Fruit fly (Drosophila melanogaster) whole organism, embryonic: Measurements from ENCODE around the gene ND-13A.

ENCODE experiments used
- Asciz ChIP-seq: fragments of 200-800 bp; sonication (Bioruptor generic); optimal IDR thresholded peaks from 2 replicates; lab custom pipeline; 2017; ENCODE audit warnings: missing biosample characterization, mild to moderate bottlenecking, missing genetic modification characterization, missing genetic modification reagents
- Blimp-1 ChIP-seq: fragments of 200-800 bp; sonication (Bioruptor generic); optimal IDR thresholded peaks from 3 replicates; lab custom pipeline; 2018; ENCODE audit warnings: missing biosample characterization, missing genetic modification characterization, mild to moderate bottlenecking, moderate library complexity, missing genetic modification reagents
- CG10267 ChIP-seq: fragments of 200-800 bp; sonication (Bioruptor generic); optimal IDR thresholded peaks from 2 replicates; lab custom pipeline; 2018; ENCODE audit warnings: missing biosample characterization, mild to moderate bottlenecking, missing genetic modification characterization, moderate library complexity
- CG11456 ChIP-seq: fragments of 200-800 bp; sonication (Bioruptor generic); IDR thresholded peaks from 3 replicates; pipeline ENCODE4 v1.3.6; 2022; ENCODE audit warnings: missing biosample characterization, missing genetic modification characterization
- CG12299 ChIP-seq: fragments of 200-800 bp; sonication (Bioruptor generic); optimal IDR thresholded peaks from 2 replicates; lab custom pipeline; 2018; ENCODE audit warnings: missing biosample characterization, mild to moderate bottlenecking, missing genetic modification characterization
- CG13775 ChIP-seq: fragments of 200-800 bp; sonication (Bioruptor generic); optimal IDR thresholded peaks from 3 replicates; lab custom pipeline; 2017; ENCODE audit warnings: missing biosample characterization, mild to moderate bottlenecking, missing genetic modification characterization
- CG14710 ChIP-seq: fragments of 200-800 bp; sonication (Bioruptor generic); optimal IDR thresholded peaks from 3 replicates; lab custom pipeline; 2019; ENCODE audit warnings: missing biosample characterization, mild to moderate bottlenecking, missing genetic modification characterization, moderate library complexity
- CG1603 ChIP-seq: fragments of 200-800 bp; sonication (Bioruptor generic); optimal IDR thresholded peaks from 2 replicates; lab custom pipeline; 2019; ENCODE audit warnings: missing biosample characterization, mild to moderate bottlenecking, missing genetic modification characterization, moderate library complexity
- CG16813 ChIP-seq: fragments of 200-800 bp; sonication (Bioruptor generic); IDR thresholded peaks from 3 replicates; pipeline ENCODE4 v1.3.6; 2022; ENCODE audit warnings: missing biosample characterization, missing genetic modification characterization; ENCODE audit not compliant: partially characterized antibody
- CG17359 ChIP-seq: fragments of 200-800 bp; sonication (Bioruptor generic); optimal IDR thresholded peaks from 3 replicates; lab custom pipeline; 2018; ENCODE audit warnings: missing biosample characterization, mild to moderate bottlenecking, missing genetic modification characterization, moderate library complexity
- CG2116 ChIP-seq: fragments of 200-800 bp; sonication (Bioruptor generic); optimal IDR thresholded peaks from 3 replicates; lab custom pipeline; 2018; ENCODE audit warnings: missing biosample characterization, mild to moderate bottlenecking, missing genetic modification characterization
- CG34422 ChIP-seq: fragments of 200-800 bp; sonication (Bioruptor generic); IDR thresholded peaks from 3 replicates; pipeline ENCODE4 v1.3.6; 2022; ENCODE audit warnings: missing biosample characterization, missing genetic modification characterization
- CG42726 ChIP-seq: fragments of 200-800 bp; sonication (Bioruptor generic); IDR thresholded peaks from 2 replicates; pipeline ENCODE4 v1.3.6; 2022; ENCODE audit warnings: missing biosample characterization, missing genetic modification characterization; ENCODE audit not compliant: partially characterized antibody
- CG4328 ChIP-seq: fragments of 200-800 bp; sonication (Bioruptor generic); optimal IDR thresholded peaks from 3 replicates; lab custom pipeline; 2017; ENCODE audit warnings: missing biosample characterization, missing genetic modification reagents, missing genetic modification characterization
- CG4820 ChIP-seq: fragments of 200-800 bp; sonication (Bioruptor generic); optimal IDR thresholded peaks from 3 replicates; lab custom pipeline; 2016; ENCODE audit warnings: missing biosample characterization, missing genetic modification characterization
- CG7372 ChIP-seq: fragments of 200-800 bp; sonication (Bioruptor generic); IDR thresholded peaks from 2 replicates; pipeline ENCODE4 v1.3.6; 2022; ENCODE audit warnings: missing biosample characterization, missing genetic modification characterization
- CG7556 ChIP-seq: fragments of 200-800 bp; sonication (Bioruptor generic); optimal IDR thresholded peaks from 2 replicates; lab custom pipeline; 2017; ENCODE audit warnings: missing biosample characterization, mild to moderate bottlenecking, missing genetic modification characterization
- CG8290 ChIP-seq, 3 experiments: fragments of 200-800 bp; sonication (Bioruptor generic); optimal IDR thresholded peaks; 2 replicates each; lab custom pipeline; 2016 to 2019; ENCODE audit warnings: missing biosample characterization in 3 of 3, missing genetic modification characterization in 3 of 3, mild to moderate bottlenecking in 2 of 3, moderate library complexity in 1 of 3
- CG8359 ChIP-seq: fragments of 200-800 bp; sonication (Bioruptor generic); optimal IDR thresholded peaks from 2 replicates; lab custom pipeline; 2017; ENCODE audit warnings: missing biosample characterization, mild to moderate bottlenecking, missing genetic modification characterization, borderline replicate concordance
- CG9609 ChIP-seq: fragments of 200-800 bp; sonication (Bioruptor generic); optimal IDR thresholded peaks from 3 replicates; lab custom pipeline; 2016; ENCODE audit warnings: missing biosample characterization, missing genetic modification characterization
- CG9817 ChIP-seq: fragments of 200-800 bp; sonication (Bioruptor generic); optimal IDR thresholded peaks from 2 replicates; lab custom pipeline; 2018; ENCODE audit warnings: missing biosample characterization, mild to moderate bottlenecking, missing genetic modification characterization, moderate library complexity
- CTCF ChIP-seq: fragments of 200-800 bp; sonication (Bioruptor generic); optimal IDR thresholded peaks from 2 replicates; lab custom pipeline; 2017; ENCODE audit warnings: missing biosample characterization, mild to moderate bottlenecking, missing genetic modification characterization, moderate library complexity
- D ChIP-seq, 2 experiments: fragments of 200-800 bp in 1 of 2; fragments of >200 bp in 1 of 2; sonication (Bioruptor generic) in 1 of 2; optimal IDR thresholded peaks; 2 replicates in 1 of 2; 3 replicates in 1 of 2; lab custom pipeline; 2017; ENCODE audit warnings: mild to moderate bottlenecking in 1 of 2, missing biosample characterization in 1 of 2, missing genetic modification characterization in 1 of 2, missing genetic modification reagents in 1 of 2
- Deaf1 ChIP-seq: fragments of 200-800 bp; optimal IDR thresholded peaks from 3 replicates; lab custom pipeline; 2019; ENCODE audit warnings: missing biosample characterization, mild to moderate bottlenecking, missing genetic modification characterization, moderate library complexity
- Gsc ChIP-seq: fragments of 200-800 bp; sonication (Bioruptor generic); IDR thresholded peaks from 2 replicates; pipeline ENCODE4 v1.3.6; 2022; ENCODE audit warnings: missing biosample characterization, missing genetic modification characterization
- MBD-R2 ChIP-seq: fragments of 200-800 bp; sonication (Bioruptor generic); IDR thresholded peaks from 2 replicates; pipeline ENCODE4 v1.3.6; 2022; ENCODE audit warnings: missing biosample characterization, missing genetic modification characterization
- MTF-1 ChIP-seq: fragments of 200-800 bp; sonication (Bioruptor generic); optimal IDR thresholded peaks from 2 replicates; lab custom pipeline; 2018; ENCODE audit warnings: missing biosample characterization, mild to moderate bottlenecking, missing genetic modification characterization, borderline replicate concordance
- Med ChIP-seq: fragments of 200-800 bp; sonication (Bioruptor generic); peaks from one replicate; lab custom pipeline; 2016; ENCODE audit warnings: missing biosample characterization, missing genetic modification characterization, mild to moderate bottlenecking, inconsistent platforms, moderate library complexity
- Scr ChIP-seq: fragments of 200-800 bp; sonication (Bioruptor generic); IDR thresholded peaks from 2 replicates; pipeline ENCODE4 v1.3.6; 2022; ENCODE audit warnings: missing biosample characterization, missing genetic modification characterization; ENCODE audit not compliant: partially characterized antibody
- Sry-β ChIP-seq: fragments of 200-800 bp; sonication (Bioruptor generic); optimal IDR thresholded peaks from 2 replicates; lab custom pipeline; 2018; ENCODE audit warnings: missing biosample characterization, mild to moderate bottlenecking, missing genetic modification characterization, moderate library complexity
- ase ChIP-seq: fragments of 200-800 bp; sonication (Bioruptor generic); IDR thresholded peaks from 3 replicates; pipeline ENCODE4 v1.3.6; 2022; ENCODE audit warnings: missing biosample characterization, missing genetic modification characterization
- bigmax ChIP-seq: fragments of 200-800 bp; sonication (Bioruptor generic); optimal IDR thresholded peaks from 2 replicates; lab custom pipeline; 2018; ENCODE audit warnings: missing biosample characterization, mild to moderate bottlenecking, missing genetic modification characterization
- chm ChIP-seq: fragments of 200-800 bp; sonication (Bioruptor generic); IDR thresholded peaks from 2 replicates; pipeline ENCODE4 v1.3.6; 2022; ENCODE audit warnings: missing biosample characterization, missing genetic modification characterization
- corto ChIP-seq: fragments of 200-800 bp; sonication (Bioruptor generic); optimal IDR thresholded peaks from 2 replicates; lab custom pipeline; 2016; ENCODE audit warnings: missing biosample characterization, mild to moderate bottlenecking, missing genetic modification characterization, moderate library complexity
- crp ChIP-seq, 2 experiments: fragments of 200-800 bp; sonication (Bioruptor generic); optimal IDR thresholded peaks; 2 replicates in 1 of 2; 3 replicates in 1 of 2; lab custom pipeline; 2017; ENCODE audit warnings: missing biosample characterization in 2 of 2, missing genetic modification characterization in 2 of 2, mild to moderate bottlenecking in 1 of 2, moderate library complexity in 1 of 2
- dpn ChIP-seq, 2 experiments: fragments of 200-800 bp; sonication (Bioruptor generic); optimal IDR thresholded peaks; 3 replicates each; lab custom pipeline; 2016; ENCODE audit warnings: missing biosample characterization in 2 of 2, missing genetic modification characterization in 2 of 2
- dysf ChIP-seq: fragments of 200-800 bp; sonication (Bioruptor generic); IDR thresholded peaks from 3 replicates; pipeline ENCODE4 v1.3.6; 2022; ENCODE audit warnings: missing biosample characterization, missing genetic modification characterization
- eve ChIP-seq, 2 experiments: fragments of >200 bp; optimal IDR thresholded peaks; 2 replicates each; lab custom pipeline; 2017; ENCODE audit warnings: missing biosample characterization in 2 of 2, missing genetic modification characterization in 2 of 2
- gfzf ChIP-seq: fragments of 200-800 bp; sonication (Bioruptor generic); optimal IDR thresholded peaks from 2 replicates; lab custom pipeline; 2016; ENCODE audit warnings: missing biosample characterization, mild to moderate bottlenecking, missing genetic modification characterization, moderate library complexity
- hth ChIP-seq: fragments of >200 bp; optimal IDR thresholded peaks from 2 replicates; lab custom pipeline; 2017; ENCODE audit warnings: inconsistent platforms
- inv ChIP-seq: fragments of 200-800 bp; sonication (Bioruptor generic); IDR thresholded peaks from 2 replicates; pipeline ENCODE4 v1.3.6; 2022; ENCODE audit warnings: missing biosample characterization, missing genetic modification characterization; ENCODE audit not compliant: partially characterized antibody
- kah ChIP-seq: fragments of 200-800 bp; sonication (Bioruptor generic); optimal IDR thresholded peaks from 2 replicates; lab custom pipeline; 2018; ENCODE audit warnings: missing biosample characterization, mild to moderate bottlenecking, missing genetic modification characterization
- pnt ChIP-seq: fragments of 200-800 bp; sonication (Bioruptor generic); optimal IDR thresholded peaks from 3 replicates; lab custom pipeline; 2016; ENCODE audit warnings: missing biosample characterization, missing genetic modification characterization
- schlank ChIP-seq: fragments of 200-800 bp; sonication (Bioruptor generic); optimal IDR thresholded peaks from 2 replicates; lab custom pipeline; 2018; ENCODE audit warnings: missing biosample characterization, mild to moderate bottlenecking, missing genetic modification characterization
- sens ChIP-seq: fragments of 200-800 bp; sonication (Bioruptor generic); peaks from one replicate; lab custom pipeline; 2016; ENCODE audit warnings: missing biosample characterization, missing genetic modification characterization
- stwl ChIP-seq: fragments of 200-800 bp; sonication (Bioruptor generic); optimal IDR thresholded peaks from 3 replicates; lab custom pipeline; 2018; ENCODE audit warnings: missing biosample characterization, mild to moderate bottlenecking, missing genetic modification characterization, moderate library complexity
- tna ChIP-seq: fragments of 200-800 bp; sonication (Bioruptor generic); IDR thresholded peaks from 2 replicates; pipeline ENCODE4 v1.3.6; 2022; ENCODE audit warnings: missing biosample characterization, missing genetic modification characterization; ENCODE audit not compliant: partially characterized antibody
- unpg ChIP-seq: fragments of 200-800 bp; sonication (Bioruptor generic); optimal IDR thresholded peaks from 3 replicates; lab custom pipeline; 2018; ENCODE audit warnings: missing biosample characterization, mild to moderate bottlenecking, missing genetic modification characterization, moderate library complexity
- vnd ChIP-seq: fragments of 200-800 bp; sonication (Bioruptor generic); IDR thresholded peaks from 3 replicates; pipeline ENCODE4 v1.3.6; 2022; ENCODE audit warnings: missing biosample characterization, missing genetic modification characterization; ENCODE audit not compliant: partially characterized antibody

Gene ND-13A

DNA sequence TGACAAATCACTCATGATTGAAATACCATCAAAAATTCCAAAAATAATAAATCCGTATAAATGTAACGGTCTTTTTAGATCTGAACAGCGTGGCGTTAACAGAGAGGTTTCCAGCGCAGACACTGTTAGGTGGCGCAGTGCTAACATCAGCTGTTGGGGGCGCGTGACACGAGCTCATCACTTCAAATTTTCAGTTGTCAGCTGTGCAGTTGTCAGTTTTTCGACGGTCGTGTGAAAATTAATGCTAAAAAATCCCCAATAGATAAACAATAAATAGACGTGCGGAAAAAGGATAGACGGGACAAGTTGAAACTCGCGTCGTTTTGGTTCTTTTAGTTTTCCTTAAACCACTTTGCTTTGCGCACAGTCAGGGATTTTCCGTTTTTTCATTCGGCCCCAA, 3.9 kb downstream of the ND-13A start, which contains the start of gene CG4230 (continued):
- TF ChIP-seq vnd (GFP tag; lab: Robert Waterston, UW) (peak; percentile 63; the same call in 2 of the 3 replicates), sens (GFP tag; lab: Kevin White, UChicago) (peak; percentile 64), CTCF (GFP tag; lab: Kevin White, UChicago) (peak; percentile 54), CG4820 (GFP tag; lab: Kevin White, UChicago) (no peak), CG2116 (peak; percentile 43), MBD-R2 (peak; percentile 83), gfzf (GFP tag; lab: Kevin White, UChicago) (peak; percentile 39), Sry-β (GFP tag; lab: Kevin White, UChicago) (peak; percentile 50), tna (GFP tag; lab: Robert Waterston, UW) (peak; percentile 62), CG14710 (tag; lab: Kevin White, UChicago) (peak; percentile 12), CG9817 (tag; lab: Kevin White, UChicago) (no peak), CG7556 (GFP tag; lab: Kevin White, UChicago) (no peak), hth (lab: Kevin White, UChicago) (no peak), eve (GFP tag; optimal IDR thresholded peaks at IDR 0.05; lab: Kevin White, UChicago) (no peak), CG42726 (peak; percentile 48; the same call in 1 of the 2 replicates), CG11456 (GFP tag; lab: Robert Waterston, UW) (no peak), CG8290 (GFP tag; optimal IDR thresholded peaks at IDR 0.05; lab: Kevin White, UChicago) (no peak), CG8290 (tag; optimal IDR thresholded peaks at IDR 0.05; lab: Kevin White, UChicago) (peak in 1 of 2 experiments; percentile 45), ase (GFP tag; lab: Robert Waterston, UW) (no peak), pnt (no peak), stwl (tag; lab: Kevin White, UChicago) (peak; percentile 30), unpg (GFP tag; lab: Kevin White, UChicago) (no peak), CG17359 (no peak), Gsc (GFP tag; lab: Robert Waterston, UW) (no peak), CG12299 (tag; lab: Kevin White, UChicago) (no peak), inv (GFP tag; lab: Robert Waterston, UW) (peak; percentile 65), kah (no peak), Med (GFP tag; lab: Kevin White, UChicago) (peak; percentile 67), dysf (GFP tag; lab: Robert Waterston, UW) (no peak), bigmax (GFP tag; lab: Kevin White, UChicago) (no peak), CG1603 (tag; lab: Kevin White, UChicago) (peak; percentile 53), dpn (GFP tag; optimal IDR thresholded peaks at IDR 0.05; lab: Kevin White, UChicago) (no peak), Deaf1 (tag; lab: Kevin White, UChicago) (no peak), chm (GFP tag; lab: Robert Waterston, UW) (peak; percentile 55; the same call in 1 of the 2 replicates), MTF-1 (GFP tag; lab: Kevin White, UChicago) (no peak), CG13775 (GFP tag; lab: Kevin White, UChicago) (no peak), CG9609 (GFP tag; lab: Kevin White, UChicago) (no peak), Asciz (GFP tag; lab: Kevin White, UChicago) (no peak), CG7372 (GFP tag; lab: Robert Waterston, UW) (no peak), corto (GFP tag; lab: Kevin White, UChicago) (no peak), Blimp-1 (GFP tag; lab: Kevin White, UChicago) (no peak), CG4328 (GFP tag; lab: Kevin White, UChicago) (no peak), CG16813 (GFP tag; lab: Robert Waterston, UW) (peak; percentile 81), D (optimal IDR thresholded peaks at IDR 0.05; lab: Kevin White, UChicago) (no peak), D (GFP tag; optimal IDR thresholded peaks at IDR 0.05; lab: Kevin White, UChicago) (no peak), CG10267 (peak; percentile 17), crp (GFP tag; optimal IDR thresholded peaks at IDR 0.05; lab: Kevin White, UChicago) (peak; percentile 87 to 99), CG34422 (peak; percentile 22; the same call in 1 of the 3 replicates), CG8359 (GFP tag; lab: Kevin White, UChicago) (no peak), schlank (tag; lab: Kevin White, UChicago) (no peak), Scr (peak; percentile 85)
